Fruit fly (Drosophila melanogaster) whole organism, wandering third instar larva: Measurements from ENCODE around the gene CG14071.

ENCODE experiments used
- Hnf4 ChIP-seq: fragments of 200-800 bp; sonication (Bioruptor generic); optimal IDR thresholded peaks from 2 replicates; lab custom pipeline; 2016; ENCODE audit warnings: missing biosample characterization, mild to moderate bottlenecking, missing genetic modification characterization
- h ChIP-seq: fragments of 200-800 bp; sonication (Bioruptor generic); optimal IDR thresholded peaks from 3 replicates; lab custom pipeline; 2016; ENCODE audit warnings: missing biosample characterization, mild to moderate bottlenecking, missing genetic modification characterization

dm6 chr2L:10869867-10870266 is 18.9 kb downstream of the CG14071 start, which contains the start of gene CG12517:
- TF ChIP-seq Hnf4 (no peak), h (GFP tag; lab: Kevin White, UChicago) (no peak)
